Worm (Caenorhabditis elegans) whole organism, L2 larva: Measurements from ENCODE around the gene T05C7.9.

Experiments
- C34F6.9 ChIP-seq: fragments of 150-350 bp; optimal IDR thresholded peaks from 2 replicates; lab custom pipeline; 2014; ENCODE audit warnings: missing biosample characterization, missing genetic modification characterization
- F13H6.1 ChIP-seq: sonication (generic microtip); optimal IDR thresholded peaks from 2 replicates; lab custom pipeline; 2016; ENCODE audit warnings: missing genetic modification characterization, missing compliant biosample characterization
- Y55F3AM.14 ChIP-seq: fragments of 200-800 bp; sonication (Bioruptor generic); optimal IDR thresholded peaks from 2 replicates; lab custom pipeline; 2018; ENCODE audit warnings: mild to moderate bottlenecking, missing genetic modification characterization, missing compliant biosample characterization
- ZK546.5 ChIP-seq: sonication (generic microtip); optimal IDR thresholded peaks from 2 replicates; lab custom pipeline; 2017; ENCODE audit warnings: missing biosample characterization, missing genetic modification characterization
- alr-1 ChIP-seq: fragments of 150-350 bp; optimal IDR thresholded peaks from 2 replicates; lab custom pipeline; 2014; ENCODE audit warnings: missing biosample characterization, missing genetic modification characterization
- aly-2 ChIP-seq: fragments of 150-350 bp; optimal IDR thresholded peaks from 2 replicates; lab custom pipeline; 2014; ENCODE audit warnings: missing biosample characterization, missing genetic modification characterization
- blmp-1 ChIP-seq: sonication (generic microtip); optimal IDR thresholded peaks from 2 replicates; lab custom pipeline; 2017; ENCODE audit warnings: missing genetic modification characterization, mild to moderate bottlenecking, missing compliant biosample characterization, antibody characterized with exemption, moderate library complexity; ENCODE audit not compliant: insufficient read depth
- ceh-16 ChIP-seq: fragments of 150-350 bp; optimal IDR thresholded peaks from 2 replicates; lab custom pipeline; 2014; ENCODE audit warnings: missing biosample characterization, missing genetic modification characterization
- ceh-82 ChIP-seq: fragments of 150-350 bp; optimal IDR thresholded peaks from 2 replicates; lab custom pipeline; 2014; ENCODE audit warnings: missing biosample characterization, missing genetic modification characterization
- crh-2 ChIP-seq: sonication (generic microtip); optimal IDR thresholded peaks from 2 replicates; lab custom pipeline; 2017; ENCODE audit warnings: missing biosample characterization, missing genetic modification characterization
- dmd-4 ChIP-seq: sonication (generic microtip); optimal IDR thresholded peaks from 2 replicates; lab custom pipeline; 2017; ENCODE audit warnings: missing biosample characterization, missing genetic modification characterization
- egl-27 ChIP-seq: sonication (generic microtip); optimal IDR thresholded peaks from 3 replicates; lab custom pipeline; 2017; ENCODE audit warnings: missing biosample characterization, missing genetic modification reagents, missing genetic modification characterization
- elt-1 ChIP-seq: fragments of 150-350 bp; optimal IDR thresholded peaks from 2 replicates; lab custom pipeline; 2014; ENCODE audit warnings: missing biosample characterization, missing genetic modification characterization
- elt-3 ChIP-seq: sonication (generic microtip); optimal IDR thresholded peaks from 2 replicates; lab custom pipeline; 2017; ENCODE audit warnings: missing biosample characterization, missing genetic modification characterization
- fos-1 ChIP-seq: fragments of 150-350 bp; optimal IDR thresholded peaks from 2 replicates; lab custom pipeline; 2014; ENCODE audit warnings: missing biosample characterization, missing genetic modification characterization
- gmeb-1 ChIP-seq: fragments of 150-350 bp; optimal IDR thresholded peaks from 2 replicates; lab custom pipeline; 2014; ENCODE audit warnings: missing biosample characterization, missing genetic modification characterization
- lin-13 ChIP-seq: fragments of 150-350 bp; optimal IDR thresholded peaks from 2 replicates; lab custom pipeline; 2014; ENCODE audit warnings: missing biosample characterization, missing genetic modification reagents, missing genetic modification characterization
- lsy-2 ChIP-seq, 2 experiments: fragments of 150-350 bp in 1 of 2; sonication (generic microtip) in 1 of 2; optimal IDR thresholded peaks; 2 replicates each; lab custom pipeline; 2014 to 2017; ENCODE audit warnings: missing biosample characterization in 2 of 2, missing genetic modification characterization in 2 of 2
- mab-5 ChIP-seq: fragments of 150-350 bp; optimal IDR thresholded peaks from 2 replicates; lab custom pipeline; 2014; ENCODE audit warnings: missing biosample characterization, missing genetic modification characterization
- mbf-1 ChIP-seq: sonication (generic microtip); optimal IDR thresholded peaks from 2 replicates; lab custom pipeline; 2017; ENCODE audit warnings: missing biosample characterization, missing genetic modification characterization
- mdl-1 ChIP-seq, 2 experiments: fragments of 150-350 bp in 1 of 2; sonication (generic microtip) in 1 of 2; optimal IDR thresholded peaks; 2 replicates each; lab custom pipeline; 2017; ENCODE audit warnings: missing biosample characterization in 2 of 2, missing genetic modification characterization in 2 of 2
- nhr-10 ChIP-seq: sonication (generic microtip); optimal IDR thresholded peaks from 2 replicates; lab custom pipeline; 2017; ENCODE audit warnings: missing biosample characterization, missing genetic modification characterization
- nhr-11 ChIP-seq: fragments of 150-350 bp; optimal IDR thresholded peaks from 2 replicates; lab custom pipeline; 2014; ENCODE audit warnings: missing biosample characterization, missing genetic modification characterization
- nhr-12 ChIP-seq: fragments of 150-350 bp; optimal IDR thresholded peaks from 2 replicates; lab custom pipeline; 2014; ENCODE audit warnings: missing biosample characterization, missing genetic modification characterization
- nhr-129 ChIP-seq: fragments of 150-350 bp; optimal IDR thresholded peaks from 2 replicates; lab custom pipeline; 2014; ENCODE audit warnings: missing biosample characterization, missing genetic modification characterization
- nhr-21 ChIP-seq: fragments of 150-350 bp; optimal IDR thresholded peaks from 2 replicates; lab custom pipeline; 2014; ENCODE audit warnings: missing biosample characterization, missing genetic modification characterization
- nhr-23 ChIP-seq: fragments of 150-350 bp; optimal IDR thresholded peaks from 2 replicates; lab custom pipeline; 2014; ENCODE audit warnings: missing biosample characterization, missing genetic modification reagents, missing genetic modification characterization
- nhr-25 ChIP-seq: fragments of 150-350 bp; sonication (generic microtip); optimal IDR thresholded peaks from 3 replicates; lab custom pipeline; 2014; ENCODE audit warnings: missing biosample characterization, missing genetic modification characterization
- nhr-6 ChIP-seq: fragments of 150-350 bp; optimal IDR thresholded peaks from 2 replicates; lab custom pipeline; 2014; ENCODE audit warnings: missing biosample characterization, missing genetic modification characterization
- nhr-77 ChIP-seq: fragments of 150-350 bp; optimal IDR thresholded peaks from 2 replicates; lab custom pipeline; 2014; ENCODE audit warnings: missing biosample characterization, missing genetic modification characterization
- peb-1 ChIP-seq: fragments of 150-350 bp; optimal IDR thresholded peaks from 2 replicates; lab custom pipeline; 2014; ENCODE audit warnings: missing biosample characterization, missing genetic modification characterization
- sem-4 ChIP-seq: fragments of 150-350 bp; optimal IDR thresholded peaks from 2 replicates; lab custom pipeline; 2014; ENCODE audit warnings: missing biosample characterization, missing genetic modification reagents, missing genetic modification characterization
- skn-1 ChIP-seq: sonication (generic microtip); optimal IDR thresholded peaks from 2 replicates; lab custom pipeline; 2017; ENCODE audit warnings: missing biosample characterization, missing genetic modification characterization
- sma-3 ChIP-seq: sonication (generic microtip); optimal IDR thresholded peaks from 2 replicates; lab custom pipeline; 2016; ENCODE audit warnings: missing genetic modification reagents, missing genetic modification characterization, missing compliant biosample characterization
- sma-9 ChIP-seq, 2 experiments: fragments of 150-350 bp in 1 of 2; sonication (generic microtip) in 1 of 2; optimal IDR thresholded peaks; 2 replicates each; lab custom pipeline; 2014 to 2016; ENCODE audit warnings: missing genetic modification characterization in 2 of 2, mild to moderate bottlenecking in 1 of 2, missing biosample characterization in 1 of 2, missing compliant biosample characterization in 1 of 2, missing genetic modification reagents in 1 of 2, moderate library complexity in 1 of 2
- unc-39 ChIP-seq: fragments of 150-350 bp; optimal IDR thresholded peaks from 2 replicates; lab custom pipeline; 2014; ENCODE audit warnings: missing biosample characterization, missing genetic modification characterization
- unc-62 ChIP-seq: fragments of 150-350 bp; optimal IDR thresholded peaks from 2 replicates; lab custom pipeline; 2014; ENCODE audit warnings: missing biosample characterization, missing genetic modification reagents, missing genetic modification characterization
- zag-1 ChIP-seq: fragments of 150-350 bp; optimal IDR thresholded peaks from 2 replicates; lab custom pipeline; 2014; ENCODE audit warnings: missing biosample characterization, missing genetic modification characterization
- ztf-4 ChIP-seq: fragments of 150-350 bp; optimal IDR thresholded peaks from 2 replicates; lab custom pipeline; 2014; ENCODE audit warnings: missing biosample characterization, missing genetic modification characterization

The T05C7.9 gene

ce11 chrIV:79205-79604, at the start of gene T05C7.9:
Gene T05C7.9, plus strand, starts transcription at chrIV:79276.
- TF ChIP-seq sma-9 (GFP tag; optimal IDR thresholded peaks at IDR 0.05; lab: Kevin White, UChicago), result peak; percentile 35
- no peak for TF ChIP-seq sma-9 (tag; optimal IDR thresholded peaks at IDR 0.05; lab: Kevin White, UChicago)
- peak in 1 of 2 experiments; percentile 4 for TF ChIP-seq mdl-1 (tag; optimal IDR thresholded peaks at IDR 0.05; lab: Kevin White, UChicago)
- TF ChIP-seq F13H6.1 (tag; lab: Kevin White, UChicago), result peak; percentile 47
- TF ChIP-seq ceh-82 (tag; lab: Kevin White, UChicago), result no peak
- TF ChIP-seq nhr-129 (tag; lab: Kevin White, UChicago), result peak; percentile 32
- TF ChIP-seq mab-5 (tag; lab: Kevin White, UChicago), result no peak
- peak; percentile 37 for TF ChIP-seq C34F6.9 (tag; lab: Kevin White, UChicago)
- no peak for TF ChIP-seq nhr-23 (tag; lab: Kevin White, UChicago)

- TF ChIP-seq sma-3 (GFP tag; lab: Kevin White, UChicago), result no peak
- no peak for TF ChIP-seq crh-2 (tag; lab: Kevin White, UChicago)
- TF ChIP-seq nhr-11 (tag; lab: Kevin White, UChicago), result no peak
- TF ChIP-seq unc-62 (GFP tag; lab: Kevin White, UChicago), result no peak
- no peak for TF ChIP-seq mdl-1 (tag; optimal IDR thresholded peaks at IDR 0.05; lab: Kevin White, UChicago)
- TF ChIP-seq lsy-2 (tag; optimal IDR thresholded peaks at IDR 0.05; lab: Kevin White, UChicago), result no peak
- TF ChIP-seq unc-39 (tag; lab: Kevin White, UChicago), result no peak
- no peak for TF ChIP-seq peb-1
- no peak for TF ChIP-seq alr-1 (tag; lab: Kevin White, UChicago)
- TF ChIP-seq zag-1, result no peak
- TF ChIP-seq skn-1 (tag; lab: Kevin White, UChicago), result no peak
- no peak for TF ChIP-seq F13H6.1 (tag; lab: Kevin White, UChicago)
- TF ChIP-seq nhr-6 (tag; lab: Kevin White, UChicago), result no peak
- no peak for TF ChIP-seq Y55F3AM.14 (GFP tag; lab: Kevin White, UChicago)
- no peak for TF ChIP-seq nhr-129 (tag; lab: Kevin White, UChicago)
- no peak for TF ChIP-seq gmeb-1 (tag; lab: Kevin White, UChicago)
Measured at ce11 chrIV:48780-49179, 30.3 kb upstream of the T05C7.9 start, which contains the start of gene frm-5.1. Gene frm-5.1, minus strand, starts transcription at chrIV:48880.

- TF ChIP-seq ceh-82 (tag; lab: Kevin White, UChicago), result no peak
- TF ChIP-seq egl-27 (tag; lab: Kevin White, UChicago), result peak; percentile 69
- TF ChIP-seq ZK546.5 (tag; lab: Kevin White, UChicago), result no peak
- peak; percentile 42 for TF ChIP-seq C34F6.9 (tag; lab: Kevin White, UChicago)
- peak; percentile 34 for TF ChIP-seq sem-4 (tag; lab: Kevin White, UChicago)
- no peak for TF ChIP-seq lin-13 (GFP tag; lab: Kevin White, UChicago)
- no peak for TF ChIP-seq mab-5 (tag; lab: Kevin White, UChicago)
- peak; percentile 74 for TF ChIP-seq nhr-129 (tag; lab: Kevin White, UChicago)
- TF ChIP-seq gmeb-1 (tag; lab: Kevin White, UChicago), result peak; percentile 41
- no peak for TF ChIP-seq unc-62 (GFP tag; lab: Kevin White, UChicago)
- no peak for TF ChIP-seq aly-2 (tag; lab: Kevin White, UChicago)
- TF ChIP-seq nhr-21, result peak; percentile 77
- TF ChIP-seq dmd-4, result no peak
- peak; percentile 82 for TF ChIP-seq blmp-1
- TF ChIP-seq elt-3, result no peak
- no peak for TF ChIP-seq nhr-12 (tag; lab: Kevin White, UChicago)
- TF ChIP-seq unc-39 (tag; lab: Kevin White, UChicago), result no peak
- no peak for TF ChIP-seq nhr-77
- TF ChIP-seq sma-9 (GFP tag; optimal IDR thresholded peaks at IDR 0.05; lab: Kevin White, UChicago), result peak; percentile 79
- TF ChIP-seq sma-9 (tag; optimal IDR thresholded peaks at IDR 0.05; lab: Kevin White, UChicago), result no peak
- TF ChIP-seq fos-1 (tag; lab: Kevin White, UChicago), result peak; percentile 84
- peak in 1 of 2 experiments; percentile 50 for TF ChIP-seq lsy-2 (tag; optimal IDR thresholded peaks at IDR 0.05; lab: Kevin White, UChicago)
- no peak for TF ChIP-seq Y55F3AM.14 (GFP tag; lab: Kevin White, UChicago)
- peak; percentile 82 for TF ChIP-seq nhr-25 (tag; lab: Kevin White, UChicago)
- peak; percentile 62 for TF ChIP-seq F13H6.1 (tag; lab: Kevin White, UChicago)
- TF ChIP-seq sma-3 (GFP tag; lab: Kevin White, UChicago), result peak; percentile 75
- TF ChIP-seq crh-2 (tag; lab: Kevin White, UChicago), result peak; percentile 16
- TF ChIP-seq ztf-4, result peak; percentile 15
Measured at ce11 chrIV:51219-51618, 27.9 kb upstream of the T05C7.9 start.

ce11 chrIV:53539-53938, 25.5 kb upstream of the T05C7.9 start, which contains the start of gene T05C7.4:
Gene T05C7.4, minus strand, starts transcription at chrIV:53639.
- TF ChIP-seq nhr-10 (tag; lab: Kevin White, UChicago) (no peak), ceh-82 (tag; lab: Kevin White, UChicago) (no peak), ztf-4 (no peak), skn-1 (tag; lab: Kevin White, UChicago) (no peak), elt-1 (tag; lab: Kevin White, UChicago) (no peak), nhr-23 (tag; lab: Kevin White, UChicago) (no peak), nhr-25 (tag; lab: Kevin White, UChicago) (no peak), mdl-1 (tag; optimal IDR thresholded peaks at IDR 0.05; lab: Kevin White, UChicago) (no peak), C34F6.9 (tag; lab: Kevin White, UChicago) (no peak), ceh-16 (tag; lab: Kevin White, UChicago) (no peak), zag-1 (no peak), aly-2 (tag; lab: Kevin White, UChicago) (no peak), mbf-1 (no peak), ZK546.5 (tag; lab: Kevin White, UChicago) (no peak)
